Worm (Caenorhabditis elegans) whole organism, L4/young adult: ENCODE measurements around the gene T28A8.2.

Experiments used
- W03F9.2 ChIP-seq: fragments of 150-350 bp; optimal IDR thresholded peaks from 2 replicates; lab custom pipeline; 2014; ENCODE audit warnings: missing biosample characterization, missing genetic modification characterization
- him-1 ChIP-seq: sonication (generic microtip); optimal IDR thresholded peaks from 2 replicates; lab custom pipeline; 2016; ENCODE audit warnings: missing genotype, missing genetic modification reagents, missing genetic modification characterization, missing compliant biosample characterization

ce11 chrIII:13492377-13492776, 3.1 kb downstream of the T28A8.2 start, which contains the start of gene twk-40:
- TF ChIP-seq him-1 (tag; lab: Kevin White, UChicago) (no peak), W03F9.2 (no peak)
